Comparison of ENCODE assay signal across 4 worm cellular contexts in genomic region chrII:1232967-1233366, ce11.
TF ChIP-seq lines count a peak whose summit lies in the region.

No protein-coding gene starts in this region.

TF ChIP-seq in whole organism, L1 larva, 84 proteins besides CTCF, POLR2A, EP300 and RAD21:
- peak; percentile 65 for TF ChIP-seq ztf-4 (tag; optimal IDR thresholded peaks at IDR 0.05; lab: Kevin White, UChicago)
- TF ChIP-seq nhr-237 (tag; optimal IDR thresholded peaks at IDR 0.05; lab: Kevin White, UChicago): no peak
- TF ChIP-seq nhr-84 (tag; optimal IDR thresholded peaks at IDR 0.05; lab: Kevin White, UChicago): no peak
- TF ChIP-seq Y116A8C.19 (tag; optimal IDR thresholded peaks at IDR 0.05; lab: Kevin White, UChicago; ENCODE audit: borderline replicate concordance): no peak
- TF ChIP-seq hlh-17 (GFP tag; optimal IDR thresholded peaks at IDR 0.05; lab: Kevin White, UChicago; ENCODE audit: borderline replicate concordance): no peak
- no peak for TF ChIP-seq nhr-28 (tag; optimal IDR thresholded peaks at IDR 0.05; lab: Kevin White, UChicago)
- no peak for TF ChIP-seq xbp-1 (tag; optimal IDR thresholded peaks at IDR 0.05; lab: Kevin White, UChicago)
- no peak for TF ChIP-seq nhr-71 (tag; optimal IDR thresholded peaks at IDR 0.05; lab: Kevin White, UChicago)
- no peak for TF ChIP-seq fos-1 (tag; optimal IDR thresholded peaks at IDR 0.05; lab: Kevin White, UChicago)
- TF ChIP-seq unc-30 (tag; optimal IDR thresholded peaks at IDR 0.05; lab: Kevin White, UChicago): peak; percentile 6
- no peak for TF ChIP-seq sptf-1 (tag; optimal IDR thresholded peaks at IDR 0.05; lab: Kevin White, UChicago)
- TF ChIP-seq lin-14 (GFP tag; optimal IDR thresholded peaks at IDR 0.05; lab: Kevin White, UChicago): no peak
- no peak for TF ChIP-seq mep-1 (tag; optimal IDR thresholded peaks at IDR 0.05; lab: Kevin White, UChicago)
- TF ChIP-seq zag-1 (tag; optimal IDR thresholded peaks at IDR 0.05; lab: Kevin White, UChicago): no peak

TF ChIP-seq in whole organism, L2 larva, 48 proteins besides CTCF, POLR2A, EP300 and RAD21:
- TF ChIP-seq lsy-2 (tag; optimal IDR thresholded peaks at IDR 0.05; lab: Kevin White, UChicago) (peak in 1 of 2 experiments; percentile 26), peb-1 (tag; optimal IDR thresholded peaks at IDR 0.05; lab: Kevin White, UChicago) (no peak), nhr-129 (tag; optimal IDR thresholded peaks at IDR 0.05; lab: Kevin White, UChicago) (no peak), sma-3 (GFP tag; optimal IDR thresholded peaks at IDR 0.05; lab: Kevin White, UChicago) (no peak), sem-4 (tag; optimal IDR thresholded peaks at IDR 0.05; lab: Kevin White, UChicago) (peak; percentile 36), mab-5 (tag; optimal IDR thresholded peaks at IDR 0.05; lab: Kevin White, UChicago) (no peak), alr-1 (tag; optimal IDR thresholded peaks at IDR 0.05; lab: Kevin White, UChicago) (no peak), unc-39 (tag; optimal IDR thresholded peaks at IDR 0.05; lab: Kevin White, UChicago) (no peak), nhr-21 (tag; optimal IDR thresholded peaks at IDR 0.05; lab: Kevin White, UChicago) (peak; percentile 16), C34F6.9 (tag; optimal IDR thresholded peaks at IDR 0.05; lab: Kevin White, UChicago) (no peak), ceh-82 (tag; optimal IDR thresholded peaks at IDR 0.05; lab: Kevin White, UChicago) (no peak), fos-1 (tag; optimal IDR thresholded peaks at IDR 0.05; lab: Kevin White, UChicago) (no peak), unc-62 (GFP tag; optimal IDR thresholded peaks at IDR 0.05; lab: Kevin White, UChicago) (no peak), unc-55 (GFP tag; optimal IDR thresholded peaks at IDR 0.05; lab: Kevin White, UChicago) (no peak)
TF ChIP-seq in whole organism, L2 larva: peak in this region for 3.

TF ChIP-seq in whole organism, L3 larva, 47 proteins besides CTCF, POLR2A, EP300 and RAD21:
- TF ChIP-seq tbx-2 (tag; optimal IDR thresholded peaks at IDR 0.05; lab: Kevin White, UChicago) (peak; percentile 9), nhr-23 (tag; optimal IDR thresholded peaks at IDR 0.05; lab: Kevin White, UChicago) (peak; percentile 80), nhr-43 (tag; optimal IDR thresholded peaks at IDR 0.05; lab: Kevin White, UChicago; ENCODE audit: poor library complexity, severe bottlenecking) (peak; percentile 39), ztf-4 (tag; optimal IDR thresholded peaks at IDR 0.05; lab: Kevin White, UChicago) (peak; percentile 22), lin-15B (tag; optimal IDR thresholded peaks at IDR 0.05; lab: Kevin White, UChicago) (no peak), ceh-16 (tag; optimal IDR thresholded peaks at IDR 0.05; lab: Kevin White, UChicago) (no peak), lsy-12 (tag; optimal IDR thresholded peaks at IDR 0.05; lab: Kevin White, UChicago) (peak; percentile 86)

TF ChIP-seq in whole organism, L4 larva, 104 proteins besides CTCF, POLR2A, EP300 and RAD21:
- TF ChIP-seq hif-1 (tag; optimal IDR thresholded peaks at IDR 0.05; lab: Kevin White, UChicago): no peak
- TF ChIP-seq dve-1 (tag; optimal IDR thresholded peaks at IDR 0.05; lab: Kevin White, UChicago; ENCODE audit: insufficient read depth): peak; percentile 13
- TF ChIP-seq hmg-1.1 (GFP tag; IDR thresholded peaks at IDR 0.05; lab: Robert Waterston, UW): no peak
- no peak for TF ChIP-seq mxl-2 (GFP tag; conservative IDR thresholded peaks at IDR 0.05; lab: Robert Waterston, UW)
- peak; percentile 42 for TF ChIP-seq nhr-102 (tag; optimal IDR thresholded peaks at IDR 0.05; lab: Kevin White, UChicago)
- 0 out of 2 replicates have a peak, but pooled peaks have one; percentile 22 for TF ChIP-seq T26A8.4 (GFP tag; IDR thresholded peaks at IDR 0.05; lab: Robert Waterston, UW)
- no peak for TF ChIP-seq madf-9 (GFP tag; conservative IDR thresholded peaks at IDR 0.05; lab: Robert Waterston, UW)
- no peak for TF ChIP-seq daf-16 (GFP tag; optimal IDR thresholded peaks at IDR 0.05; lab: Kevin White, UChicago)
- peak; percentile 24 for TF ChIP-seq daf-16 (tag; optimal IDR thresholded peaks at IDR 0.05; lab: Kevin White, UChicago)
- TF ChIP-seq zip-2 (tag; optimal IDR thresholded peaks at IDR 0.05; lab: Kevin White, UChicago): peak; percentile 9
